Worm (Caenorhabditis elegans): Measurements from ENCODE around the gene C06B8.3.

ce11 chrV:15505068-15505467 lies 20.6 kb upstream of the C06B8.3 start:
- TF ChIP-seq pag-3 (tag; optimal IDR thresholded peaks at IDR 0.05; ENCODE audit: borderline replicate concordance) (no peak), zip-5 (tag; optimal IDR thresholded peaks at IDR 0.05) (no peak)
